Fruit fly (Drosophila melanogaster) whole organism, embryonic: ENCODE measurements around the gene CG11679.

ENCODE experiments used
- Aef1 ChIP-seq: fragments of 200-800 bp; sonication (Bioruptor generic); IDR thresholded peaks from 3 replicates; pipeline ENCODE4 v1.3.6; 2022; ENCODE audit warnings: missing biosample characterization, missing genetic modification characterization
- Antp ChIP-seq: fragments of 200-800 bp; sonication (Bioruptor generic); optimal IDR thresholded peaks from 3 replicates; lab custom pipeline; 2016; ENCODE audit warnings: missing biosample characterization, missing genetic modification characterization
- CG1024 ChIP-seq: fragments of 200-800 bp; sonication (Bioruptor generic); IDR thresholded peaks from 2 replicates; pipeline ENCODE4 v1.3.6; 2022; ENCODE audit warnings: missing biosample characterization, missing genetic modification characterization
- CG10543 ChIP-seq: fragments of 200-800 bp; sonication (Bioruptor generic); optimal IDR thresholded peaks from 3 replicates; lab custom pipeline; 2017; ENCODE audit warnings: missing biosample characterization, mild to moderate bottlenecking, missing genetic modification characterization, moderate library complexity
- CG12219 ChIP-seq: fragments of 200-800 bp; sonication (Bioruptor generic); optimal IDR thresholded peaks from 3 replicates; lab custom pipeline; 2018; ENCODE audit warnings: missing biosample characterization, mild to moderate bottlenecking, missing genetic modification characterization
- CG12744 ChIP-seq: fragments of 200-800 bp; sonication (Bioruptor generic); optimal IDR thresholded peaks from 2 replicates; lab custom pipeline; 2016; ENCODE audit warnings: missing biosample characterization, missing genetic modification characterization
- CG13296 ChIP-seq: fragments of 200-800 bp; sonication (Bioruptor generic); optimal IDR thresholded peaks from 3 replicates; lab custom pipeline; 2018; ENCODE audit warnings: missing biosample characterization, mild to moderate bottlenecking, missing genetic modification characterization
- CG13624 ChIP-seq: fragments of 200-800 bp; sonication (Bioruptor generic); optimal IDR thresholded peaks from 2 replicates; lab custom pipeline; 2016; ENCODE audit warnings: missing biosample characterization, missing genetic modification characterization
- CG13775 ChIP-seq: fragments of 200-800 bp; sonication (Bioruptor generic); optimal IDR thresholded peaks from 3 replicates; lab custom pipeline; 2017; ENCODE audit warnings: missing biosample characterization, mild to moderate bottlenecking, missing genetic modification characterization
- CG14710 ChIP-seq: fragments of 200-800 bp; sonication (Bioruptor generic); optimal IDR thresholded peaks from 3 replicates; lab custom pipeline; 2019; ENCODE audit warnings: missing biosample characterization, mild to moderate bottlenecking, missing genetic modification characterization, moderate library complexity
- CG14860 ChIP-seq: fragments of 200-800 bp; sonication (Bioruptor generic); IDR thresholded peaks from 3 replicates; pipeline ENCODE4 v1.3.6; 2022; ENCODE audit warnings: missing biosample characterization, missing genetic modification characterization; ENCODE audit not compliant: partially characterized antibody
- CG15601 ChIP-seq: fragments of 200-800 bp; sonication (Bioruptor generic); optimal IDR thresholded peaks from 3 replicates; lab custom pipeline; 2019; ENCODE audit warnings: missing biosample characterization, mild to moderate bottlenecking, missing genetic modification characterization, moderate library complexity
- CG16813 ChIP-seq: fragments of 200-800 bp; sonication (Bioruptor generic); IDR thresholded peaks from 3 replicates; pipeline ENCODE4 v1.3.6; 2022; ENCODE audit warnings: missing biosample characterization, missing genetic modification characterization; ENCODE audit not compliant: partially characterized antibody
- CG17385 ChIP-seq: fragments of 200-800 bp; sonication (Bioruptor generic); optimal IDR thresholded peaks from 3 replicates; lab custom pipeline; 2018; ENCODE audit warnings: missing biosample characterization, mild to moderate bottlenecking, missing genetic modification characterization
- CG18262 ChIP-seq: fragments of 200-800 bp; optimal IDR thresholded peaks from 3 replicates; lab custom pipeline; 2019; ENCODE audit warnings: missing biosample characterization, mild to moderate bottlenecking, missing genetic modification characterization, moderate library complexity
- CG2889 ChIP-seq: fragments of 200-800 bp; sonication (Bioruptor generic); IDR thresholded peaks from 3 replicates; pipeline ENCODE4 v1.3.6; 2022; ENCODE audit warnings: missing biosample characterization, missing genetic modification characterization
- CG31365 ChIP-seq: fragments of 200-800 bp; sonication (Bioruptor generic); optimal IDR thresholded peaks from 2 replicates; lab custom pipeline; 2018; ENCODE audit warnings: missing biosample characterization, mild to moderate bottlenecking, missing genetic modification characterization
- CG34422 ChIP-seq: fragments of 200-800 bp; sonication (Bioruptor generic); IDR thresholded peaks from 3 replicates; pipeline ENCODE4 v1.3.6; 2022; ENCODE audit warnings: missing biosample characterization, missing genetic modification characterization
- CG4360 ChIP-seq: fragments of 200-800 bp; sonication (Bioruptor generic); IDR thresholded peaks from 2 replicates; pipeline ENCODE4 v1.3.6; 2022; ENCODE audit warnings: missing biosample characterization, missing genetic modification characterization
- CG4707 ChIP-seq: fragments of 200-800 bp; sonication (Bioruptor generic); optimal IDR thresholded peaks from 2 replicates; lab custom pipeline; 2018; ENCODE audit warnings: missing biosample characterization, mild to moderate bottlenecking, missing genetic modification characterization, moderate library complexity
- CG8924 ChIP-seq: fragments of 200-800 bp; optimal IDR thresholded peaks from 3 replicates; lab custom pipeline; 2019; ENCODE audit warnings: missing biosample characterization, mild to moderate bottlenecking, missing genetic modification characterization, moderate library complexity
- Dbx ChIP-seq: fragments of 200-800 bp; sonication (Bioruptor generic); IDR thresholded peaks from 3 replicates; pipeline ENCODE4 v1.3.6; 2022; ENCODE audit warnings: missing biosample characterization, missing genetic modification characterization
- Dll ChIP-seq: fragments of 200-800 bp; sonication (Bioruptor generic); IDR thresholded peaks from 4 replicates; pipeline ENCODE4 v1.3.6; 2022; ENCODE audit warnings: missing biosample characterization, missing genetic modification characterization; ENCODE audit not compliant: partially characterized antibody
- Doc2 ChIP-seq: fragments of 200-800 bp; sonication (Bioruptor generic); IDR thresholded peaks from 2 replicates; pipeline ENCODE4 v1.3.6; 2022; ENCODE audit warnings: missing biosample characterization, missing genetic modification characterization
- Doc3 ChIP-seq: fragments of 200-800 bp; sonication (Bioruptor generic); IDR thresholded peaks from 3 replicates; pipeline ENCODE4 v1.3.6; 2022; ENCODE audit warnings: missing biosample characterization, missing genetic modification characterization; ENCODE audit not compliant: partially characterized antibody
- Gsc ChIP-seq: fragments of 200-800 bp; sonication (Bioruptor generic); IDR thresholded peaks from 2 replicates; pipeline ENCODE4 v1.3.6; 2022; ENCODE audit warnings: missing biosample characterization, missing genetic modification characterization
- Hey ChIP-seq: fragments of 200-800 bp; sonication (Bioruptor generic); optimal IDR thresholded peaks from 3 replicates; lab custom pipeline; 2018; ENCODE audit warnings: missing biosample characterization, mild to moderate bottlenecking, missing genetic modification characterization
- Hr3 ChIP-seq: fragments of 200-800 bp; sonication (Bioruptor generic); optimal IDR thresholded peaks from 3 replicates; lab custom pipeline; 2016; ENCODE audit warnings: missing biosample characterization, missing genetic modification characterization
- Jarid2 ChIP-seq: fragments of 200-800 bp; sonication (Bioruptor generic); optimal IDR thresholded peaks from 3 replicates; lab custom pipeline; 2017; ENCODE audit warnings: mild to moderate bottlenecking, missing biosample characterization, missing genetic modification reagents, missing genetic modification characterization
- MBD-R2 ChIP-seq: fragments of 200-800 bp; sonication (Bioruptor generic); IDR thresholded peaks from 2 replicates; pipeline ENCODE4 v1.3.6; 2022; ENCODE audit warnings: missing biosample characterization, missing genetic modification characterization
- Mad ChIP-seq: fragments of 200-800 bp; sonication (Bioruptor generic); optimal IDR thresholded peaks from 2 replicates; lab custom pipeline; 2016; ENCODE audit warnings: missing biosample characterization, missing genetic modification characterization
- NK7.1 ChIP-seq: fragments of 200-800 bp; sonication (Bioruptor generic); optimal IDR thresholded peaks from 3 replicates; lab custom pipeline; 2016; ENCODE audit warnings: missing biosample characterization, missing genetic modification characterization
- Nf-YB ChIP-seq: fragments of 200-800 bp; sonication (Bioruptor generic); optimal IDR thresholded peaks from 3 replicates; lab custom pipeline; 2019; ENCODE audit warnings: missing biosample characterization, mild to moderate bottlenecking, missing genetic modification characterization, moderate library complexity
- Optix ChIP-seq: fragments of 200-800 bp; sonication (Bioruptor generic); IDR thresholded peaks from 3 replicates; pipeline ENCODE4 v1.3.6; 2022; ENCODE audit warnings: missing biosample characterization, missing genetic modification characterization
- Rfx ChIP-seq: fragments of 200-800 bp; sonication (Bioruptor generic); IDR thresholded peaks from 2 replicates; pipeline ENCODE4 v1.3.6; 2022; ENCODE audit warnings: missing biosample characterization, missing genetic modification characterization
- YL-1 ChIP-seq: fragments of 200-800 bp; sonication (Bioruptor generic); optimal IDR thresholded peaks from 3 replicates; lab custom pipeline; 2017; ENCODE audit warnings: missing biosample characterization, mild to moderate bottlenecking, missing genetic modification characterization
- chn ChIP-seq: fragments of 200-800 bp; sonication (Bioruptor generic); optimal IDR thresholded peaks from 2 replicates; lab custom pipeline; 2016; ENCODE audit warnings: missing biosample characterization, missing genetic modification characterization
- dm ChIP-seq: fragments of 200-800 bp; sonication (Bioruptor generic); optimal IDR thresholded peaks from 3 replicates; lab custom pipeline; 2016; ENCODE audit warnings: missing biosample characterization, missing genetic modification characterization
- dpn ChIP-seq, 2 experiments: fragments of 200-800 bp; sonication (Bioruptor generic); optimal IDR thresholded peaks; 3 replicates each; lab custom pipeline; 2016; ENCODE audit warnings: missing biosample characterization in 2 of 2, missing genetic modification characterization in 2 of 2
- ftz-f1 ChIP-seq: fragments of 200-800 bp; sonication (Bioruptor generic); optimal IDR thresholded peaks from 2 replicates; lab custom pipeline; 2016; ENCODE audit warnings: missing biosample characterization, missing genetic modification characterization
- hkb ChIP-seq, 2 experiments: fragments of 200-800 bp in 1 of 2; fragments of >200 bp in 1 of 2; sonication (Bioruptor generic) in 1 of 2; IDR thresholded peaks in 1 of 2; optimal IDR thresholded peaks in 1 of 2; 2 replicates each; pipeline versions ENCODE4 v1.3.6 to Lab custom; 2017 to 2022; ENCODE audit warnings: missing biosample characterization in 1 of 2, missing genetic modification characterization in 1 of 2
- kay ChIP-seq: fragments of 200-800 bp; sonication (Bioruptor generic); optimal IDR thresholded peaks from 2 replicates; lab custom pipeline; 2016; ENCODE audit warnings: missing biosample characterization, missing genetic modification characterization
- lilli ChIP-seq: fragments of 200-800 bp; sonication (Bioruptor generic); optimal IDR thresholded peaks from 3 replicates; lab custom pipeline; 2016; ENCODE audit warnings: missing biosample characterization, missing genetic modification characterization
- org-1 ChIP-seq: fragments of 200-800 bp; sonication (Bioruptor generic); optimal IDR thresholded peaks from 2 replicates; lab custom pipeline; 2017; ENCODE audit warnings: missing biosample characterization, missing genetic modification characterization
- otp ChIP-seq: fragments of 200-800 bp; sonication (Bioruptor generic); IDR thresholded peaks from 3 replicates; pipeline ENCODE4, ENCODE4 v1.3.6; 2022; ENCODE audit warnings: missing biosample characterization, missing genetic modification characterization
- pfk ChIP-seq: fragments of 200-800 bp; sonication (Bioruptor generic); optimal IDR thresholded peaks from 2 replicates; lab custom pipeline; 2018; ENCODE audit warnings: missing biosample characterization, mild to moderate bottlenecking, missing genetic modification characterization, moderate library complexity
- phol ChIP-seq: fragments of 200-800 bp; sonication (Bioruptor generic); optimal IDR thresholded peaks from 3 replicates; lab custom pipeline; 2018; ENCODE audit warnings: missing biosample characterization, mild to moderate bottlenecking, missing genetic modification characterization, moderate library complexity
- prd ChIP-seq, 3 experiments: fragments of >200 bp in 2 of 3; fragments of 200-800 bp in 1 of 3; sonication (Bioruptor generic) in 1 of 3; optimal IDR thresholded peaks in 2 of 3; IDR thresholded peaks in 1 of 3; 2 replicates in 2 of 3; 3 replicates in 1 of 3; pipeline versions ENCODE4 v1.3.6 to Lab custom; 2017 to 2022; ENCODE audit warnings: missing biosample characterization in 1 of 3, missing genetic modification characterization in 1 of 3
- pzg ChIP-seq: fragments of 200-800 bp; sonication (Bioruptor generic); optimal IDR thresholded peaks from 3 replicates; lab custom pipeline; 2018; ENCODE audit warnings: missing biosample characterization, mild to moderate bottlenecking, missing genetic modification characterization, moderate library complexity
- rib ChIP-seq: fragments of 200-800 bp; sonication (Bioruptor generic); IDR thresholded peaks from 2 replicates; pipeline ENCODE4 v1.3.6; 2022; ENCODE audit warnings: missing biosample characterization, missing genetic modification characterization
- slp2 ChIP-seq: fragments of 200-800 bp; sonication (Bioruptor generic); optimal IDR thresholded peaks from 2 replicates; lab custom pipeline; 2016; ENCODE audit warnings: missing biosample characterization, missing genetic modification characterization

Gene CG11679

DNA sequence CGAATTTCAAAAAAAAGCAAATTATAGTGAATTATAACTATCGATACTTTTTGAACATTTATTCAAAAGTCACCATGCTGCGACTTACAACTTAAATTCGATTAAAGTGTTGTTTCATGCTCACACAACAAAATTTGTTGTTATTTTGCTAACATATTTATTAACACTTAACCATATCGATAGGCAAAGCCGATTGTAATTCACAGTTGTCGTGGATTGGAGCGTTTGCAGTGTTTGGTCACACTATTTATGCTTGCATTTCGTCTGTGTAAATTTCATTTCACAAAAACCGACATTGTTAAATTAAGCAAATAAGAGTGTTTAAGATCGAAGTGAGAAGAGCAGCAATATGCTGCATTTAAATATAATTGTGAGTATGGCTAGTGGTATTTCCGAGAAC lies 26.3 kb downstream of the CG11679 start, which contains the start of gene HUWE1 (continued):
- TF ChIP-seq Antp (no peak), CG12744 (GFP tag; lab: Kevin White, UChicago) (no peak), kay (no peak), CG15601 (tag; lab: Kevin White, UChicago) (peak; percentile 69), CG18262 (tag; lab: Kevin White, UChicago) (no peak), lilli (GFP tag; lab: Kevin White, UChicago) (peak; percentile 47), Doc3 (GFP tag; lab: Robert Waterston, UW) (peak; percentile 71), Mad (GFP tag; lab: Kevin White, UChicago) (no peak), Jarid2 (no peak), NK7.1 (GFP tag; lab: Kevin White, UChicago) (no peak), Doc2 (GFP tag; lab: Robert Waterston, UW) (no peak), dpn (GFP tag; optimal IDR thresholded peaks at IDR 0.05; lab: Kevin White, UChicago) (peak in 1 of 2 experiments; percentile 4), CG10543 (no peak), CG2889 (no peak), pzg (peak; percentile 92), CG4707 (GFP tag; lab: Kevin White, UChicago) (no peak), CG8924 (tag; lab: Kevin White, UChicago) (peak; percentile 61), hkb (optimal IDR thresholded peaks at IDR 0.05; lab: Kevin White, UChicago) (no peak), hkb (GFP tag; IDR thresholded peaks at IDR 0.05; lab: Robert Waterston, UW) (no peak), CG14710 (tag; lab: Kevin White, UChicago) (peak; percentile 93), phol (tag; lab: Kevin White, UChicago) (peak; percentile 58), CG14860 (peak; percentile 60), otp (GFP tag; lab: Robert Waterston, UW) (no peak), Rfx (GFP tag; lab: Robert Waterston, UW) (peak; percentile 58), chn (no peak), Nf-YB (GFP tag; lab: Kevin White, UChicago) (no peak), slp2 (no peak), Dll (GFP tag; lab: Robert Waterston, UW) (peak; percentile 83), prd (optimal IDR thresholded peaks at IDR 0.05; lab: Kevin White, UChicago) (no peak), prd (GFP tag; IDR thresholded peaks at IDR 0.05; lab: Robert Waterston, UW) (no peak), CG1024 (GFP tag; lab: Robert Waterston, UW) (no peak), Dbx (GFP tag; lab: Robert Waterston, UW) (peak; percentile 32; the same call in 1 of the 3 replicates), CG13624 (GFP tag; lab: Kevin White, UChicago) (peak; percentile 40), CG31365 (no peak), CG4360 (GFP tag; lab: Robert Waterston, UW) (peak; percentile 45; the same call in 1 of the 2 replicates), CG34422 (GFP tag; lab: Robert Waterston, UW) (no peak), Optix (GFP tag; lab: Robert Waterston, UW) (no peak), Gsc (GFP tag; lab: Robert Waterston, UW) (no peak), CG12219 (no peak), rib (GFP tag; lab: Robert Waterston, UW) (no peak), pfk (no peak), Hey (tag; lab: Kevin White, UChicago) (no peak), CG13296 (no peak), CG17385 (GFP tag; lab: Kevin White, UChicago) (no peak), Hr3 (GFP tag; lab: Kevin White, UChicago) (no peak), Aef1 (GFP tag; lab: Robert Waterston, UW) (peak; percentile 57), CG13775 (GFP tag; lab: Kevin White, UChicago) (no peak), MBD-R2 (GFP tag; lab: Robert Waterston, UW) (peak; percentile 56), CG16813 (GFP tag; lab: Robert Waterston, UW) (peak; percentile 83), dm (GFP tag; lab: Kevin White, UChicago) (peak; percentile 63), YL-1 (peak; percentile 17), org-1 (GFP tag; lab: Kevin White, UChicago) (no peak), ftz-f1 (no peak)
